Worm (Caenorhabditis elegans) whole organism, young adult: Measurements from ENCODE around the gene lido-12.

ENCODE experiments used
- B0336.3 ChIP-seq: fragments of 200-800 bp; sonication (Bioruptor generic); IDR thresholded peaks from 2 replicates; pipeline ENCODE4 v1.3.6; 2022; ENCODE audit warnings: missing genetic modification characterization, missing compliant biosample characterization
- F23B12.7 ChIP-seq: sonication (generic microtip); optimal IDR thresholded peaks from 2 replicates; lab custom pipeline; 2017; ENCODE audit warnings: missing genetic modification characterization, mild to moderate bottlenecking, missing compliant biosample characterization, antibody characterized with exemption, moderate library complexity; ENCODE audit not compliant: insufficient read depth
- F33H1.4 ChIP-seq: fragments of 200-800 bp; sonication (Bioruptor generic); IDR thresholded peaks from 2 replicates; pipeline ENCODE4 v1.3.6; 2022; ENCODE audit warnings: missing genetic modification reagents, missing genetic modification characterization, missing compliant biosample characterization
- ama-1 ChIP-seq, 3 experiments: fragments of 150-350 bp in 1 of 3; sonication (generic microtip) in 2 of 3; optimal IDR thresholded peaks; 2 replicates each; lab custom pipeline; 2014 to 2018; ENCODE audit warnings: missing biosample characterization in 2 of 3, missing genetic modification characterization in 2 of 3, missing genetic modification reagents in 2 of 3
- aptf-3 ChIP-seq: fragments of 200-800 bp; sonication (Bioruptor generic); IDR thresholded peaks from 2 replicates; pipeline ENCODE4 v1.3.6; 2022; ENCODE audit warnings: missing genetic modification characterization, missing compliant biosample characterization
- bed-2 ChIP-seq: fragments of 200-800 bp; sonication (Bioruptor generic); IDR thresholded peaks from 2 replicates; pipeline ENCODE4 v1.3.6; 2022; ENCODE audit warnings: missing genetic modification reagents, missing genetic modification characterization, missing compliant biosample characterization
- dpl-1 ChIP-seq: fragments of 150-350 bp; optimal IDR thresholded peaks from 2 replicates; lab custom pipeline; 2014; ENCODE audit warnings: missing biosample characterization, missing genetic modification reagents, missing genetic modification characterization
- efl-1 ChIP-seq: fragments of 150-350 bp; optimal IDR thresholded peaks from 2 replicates; lab custom pipeline; 2014; ENCODE audit warnings: missing biosample characterization, missing genetic modification reagents, missing genetic modification characterization
- ekl-4 ChIP-seq: fragments of 200-800 bp; sonication (Bioruptor generic); IDR thresholded peaks from 2 replicates; pipeline ENCODE4 v1.3.6; 2022; ENCODE audit warnings: missing genetic modification reagents, missing genetic modification characterization, missing compliant biosample characterization
- hlh-26 ChIP-seq: fragments of 200-800 bp; sonication (Bioruptor generic); conservative IDR thresholded peaks from 2 replicates; pipeline ENCODE4 v1.3.6; 2022; ENCODE audit warnings: missing genetic modification reagents, missing genetic modification characterization, missing compliant biosample characterization
- sdz-38 ChIP-seq: sonication (generic microtip); optimal IDR thresholded peaks from 2 replicates; lab custom pipeline; 2016; ENCODE audit warnings: missing genotype, missing genetic modification characterization, missing compliant biosample characterization
- snpc-3.4 ChIP-seq: sonication (generic microtip); optimal IDR thresholded peaks from 2 replicates; lab custom pipeline; 2017; ENCODE audit warnings: missing genetic modification characterization, mild to moderate bottlenecking, missing compliant biosample characterization, antibody characterized with exemption, moderate library complexity, missing genotype, missing genetic modification reagents
- snpc-4 ChIP-seq, 5 experiments: fragments of 150-350 bp in 1 of 5; sonication (generic microtip) in 4 of 5; optimal IDR thresholded peaks; 2 replicates each; lab custom pipeline; 2014 to 2018; ENCODE audit warnings: missing genetic modification characterization in 5 of 5, missing biosample characterization in 3 of 5, antibody characterized with exemption in 2 of 5, mild to moderate bottlenecking in 2 of 5, missing compliant biosample characterization in 2 of 5, missing genotype in 2 of 5, moderate library complexity in 2 of 5, missing genetic modification reagents in 1 of 5
- tbp1 ChIP-seq: fragments of 200-800 bp; sonication (Bioruptor generic); optimal IDR thresholded peaks from 2 replicates; lab custom pipeline; 2018; ENCODE audit warnings: mild to moderate bottlenecking, missing genetic modification characterization, missing compliant biosample characterization

DNA sequence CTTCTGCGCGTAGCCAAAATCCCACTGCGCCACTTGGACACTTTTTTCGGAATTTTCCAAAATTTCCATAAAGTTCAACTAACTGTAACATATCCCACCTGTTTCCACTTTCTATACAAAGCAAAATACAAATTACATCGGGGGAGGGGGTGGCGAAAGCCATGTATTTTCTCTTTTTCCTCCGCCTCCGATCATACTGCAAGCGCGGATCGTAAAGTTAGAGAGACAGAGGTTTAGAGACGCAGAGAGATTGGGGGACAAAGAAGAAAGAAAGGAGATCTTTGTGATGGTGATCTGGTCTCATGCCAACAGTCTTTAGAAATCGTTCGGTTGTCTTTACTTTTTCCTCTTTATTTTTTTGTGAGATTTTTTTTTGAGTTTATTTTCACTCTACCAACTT is 22.7 kb downstream of the lido-12 start:
- TF ChIP-seq aptf-3 (no peak), tbp1 (GFP tag; lab: Kevin White, UChicago) (no peak), bed-2 (no peak), ama-1 (optimal IDR thresholded peaks at IDR 0.05; lab: Kevin White, UChicago) (no peak), ama-1 (GFP tag; optimal IDR thresholded peaks at IDR 0.05; lab: Kevin White, UChicago) (no peak), snpc-4 (GFP tag; optimal IDR thresholded peaks at IDR 0.05; lab: Kevin White, UChicago) (no peak), snpc-4 (tag; optimal IDR thresholded peaks at IDR 0.05; lab: Kevin White, UChicago) (no peak), snpc-3.4 (no peak), sdz-38 (tag; lab: Kevin White, UChicago) (no peak), dpl-1 (no peak), B0336.3 (GFP tag; lab: Robert Waterston, UW) (no peak), F33H1.4 (no peak), hlh-26 (GFP tag; lab: Robert Waterston, UW) (no peak), F23B12.7 (tag; lab: Kevin White, UChicago) (no peak), ekl-4 (GFP tag; lab: Robert Waterston, UW) (no peak), efl-1 (no peak)
